Fruit fly (Drosophila melanogaster): ENCODE results near the gene oc.
A peak's percentile ranks its signal among the peaks of the same experiment; 100 is the strongest.

Gene oc

DNA sequence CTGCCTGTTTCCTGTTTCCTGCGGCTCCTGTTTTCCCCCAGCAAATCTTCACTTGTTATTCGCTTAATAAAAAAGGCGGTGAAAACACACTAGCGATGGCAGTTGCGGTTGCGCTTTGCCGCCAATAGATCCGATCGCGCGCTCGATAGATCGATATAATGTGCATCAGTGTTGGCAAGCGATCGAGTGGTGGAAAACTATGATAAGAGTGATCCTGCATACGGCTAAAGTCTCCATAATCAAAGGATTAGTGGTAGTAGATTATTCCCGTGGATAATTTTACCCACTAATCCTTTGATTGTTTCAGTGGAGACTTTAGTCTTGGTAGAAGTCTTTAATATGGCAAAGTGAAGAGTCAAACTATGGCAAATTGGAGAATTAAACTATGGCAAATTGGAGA, 44.3 kb downstream of the oc start, which contains the start of gene Caf1-180 (continued):
- no peak for TF ChIP-seq CG17802 (tag; optimal IDR thresholded peaks at IDR 0.05)
- TF ChIP-seq usp (GFP tag; optimal IDR thresholded peaks at IDR 0.05) = no peak
- no peak for TF ChIP-seq aop (GFP tag; IDR thresholded peaks at IDR 0.05)
- no peak for TF ChIP-seq tin (GFP tag; optimal IDR thresholded peaks at IDR 0.05)
- no peak for TF ChIP-seq klu (GFP tag; IDR thresholded peaks at IDR 0.05)
- TF ChIP-seq danr (GFP tag; IDR thresholded peaks at IDR 0.05) = no peak
- no peak for TF ChIP-seq Optix (GFP tag; IDR thresholded peaks at IDR 0.05)
- TF ChIP-seq Lim3 (GFP tag; IDR thresholded peaks at IDR 0.05) = no peak
- peak; percentile 56; the same call in 1 of the 2 replicates for TF ChIP-seq NFAT (GFP tag; IDR thresholded peaks at IDR 0.05)
- no peak for TF ChIP-seq unpg (GFP tag; optimal IDR thresholded peaks at IDR 0.05)
- TF ChIP-seq CG7556 (GFP tag; optimal IDR thresholded peaks at IDR 0.05) = no peak
- TF ChIP-seq sqz (GFP tag; optimal IDR thresholded peaks at IDR 0.05) = no peak
- TF ChIP-seq Dll (GFP tag; IDR thresholded peaks at IDR 0.05; ENCODE audit: partially characterized antibody) = peak; percentile 82
- TF ChIP-seq CG34376 (GFP tag; optimal IDR thresholded peaks at IDR 0.05) = no peak
- TF ChIP-seq tx (GFP tag; optimal IDR thresholded peaks at IDR 0.05) = no peak
- no peak for TF ChIP-seq wor (GFP tag; IDR thresholded peaks at IDR 0.05)
- no peak for TF ChIP-seq CG18011 (GFP tag; optimal IDR thresholded peaks at IDR 0.05)
- peak; percentile 83 for TF ChIP-seq Dp (GFP tag; optimal IDR thresholded peaks at IDR 0.05)
- TF ChIP-seq CG8089 (GFP tag; optimal IDR thresholded peaks at IDR 0.05) = peak; percentile 19
- TF ChIP-seq da (GFP tag; optimal IDR thresholded peaks at IDR 0.05) = no peak
- TF ChIP-seq Sin3A (optimal IDR thresholded peaks at IDR 0.05) = peak; percentile 58
- TF ChIP-seq lmd (GFP tag; IDR thresholded peaks at IDR 0.05) = peak; percentile 7; the same call in 1 of the 2 replicates
- peak in 1 of 2 experiments; percentile 88 for TF ChIP-seq insv (GFP tag; optimal IDR thresholded peaks at IDR 0.05)
- TF ChIP-seq Xbp1 (GFP tag; optimal IDR thresholded peaks at IDR 0.05) = no peak
- TF ChIP-seq NC2α (GFP tag; optimal IDR thresholded peaks at IDR 0.05) = no peak
- TF ChIP-seq hbn (GFP tag; IDR thresholded peaks at IDR 0.05; ENCODE audit: partially characterized antibody) = peak; percentile 57
- no peak for TF ChIP-seq CG4424 (GFP tag; optimal IDR thresholded peaks at IDR 0.05)
- TF ChIP-seq tio (GFP tag; optimal IDR thresholded peaks at IDR 0.05) = no peak
- TF ChIP-seq Neu2 (GFP tag; optimal IDR thresholded peaks at IDR 0.05; ENCODE audit: borderline replicate concordance) = no peak
- peak; percentile 87 for TF ChIP-seq CG16813 (GFP tag; IDR thresholded peaks at IDR 0.05; ENCODE audit: partially characterized antibody)
- peak; percentile 83 for TF ChIP-seq pzg (GFP tag; optimal IDR thresholded peaks at IDR 0.05)
- TF ChIP-seq al (GFP tag; IDR thresholded peaks at IDR 0.05) = no peak
- TF ChIP-seq Dek (tag; optimal IDR thresholded peaks at IDR 0.05) = no peak
- TF ChIP-seq CG4820 (GFP tag; optimal IDR thresholded peaks at IDR 0.05) = peak; percentile 4
- peak; percentile 34; the same call in 1 of the 3 replicates for TF ChIP-seq CG34422 (GFP tag; IDR thresholded peaks at IDR 0.05)
- no peak for TF ChIP-seq Usf (GFP tag; optimal IDR thresholded peaks at IDR 0.05)
- TF ChIP-seq CG18764 (GFP tag; optimal IDR thresholded peaks at IDR 0.05) = no peak
- peak; percentile 28 for TF ChIP-seq zen (tag; optimal IDR thresholded peaks at IDR 0.05)
- no peak for TF ChIP-seq CG15269 (tag; optimal IDR thresholded peaks at IDR 0.05)
- TF ChIP-seq jigr1 (GFP tag; IDR thresholded peaks at IDR 0.05) = no peak
- TF ChIP-seq cg (GFP tag; optimal IDR thresholded peaks at IDR 0.05) = no peak
- TF ChIP-seq vvl (GFP tag; IDR thresholded peaks at IDR 0.05) = peak; percentile 44; the same call in 1 of the 2 replicates
- TF ChIP-seq nmo (GFP tag; optimal IDR thresholded peaks at IDR 0.05) = peak; percentile 42
- TF ChIP-seq CG1233 (GFP tag; optimal IDR thresholded peaks at IDR 0.05) = no peak
- TF ChIP-seq CG10462 (GFP tag; optimal IDR thresholded peaks at IDR 0.05) = no peak
- no peak for TF ChIP-seq CG1602 (GFP tag; optimal IDR thresholded peaks at IDR 0.05)
- TF ChIP-seq Taf1 (GFP tag; IDR thresholded peaks at IDR 0.05) = no peak
- peak in 1 of 3 experiments; percentile 17 for TF ChIP-seq lola (GFP tag; optimal IDR thresholded peaks at IDR 0.05)
- TF ChIP-seq corto (GFP tag; optimal IDR thresholded peaks at IDR 0.05) = no peak
- TF ChIP-seq CG6689 (GFP tag; IDR thresholded peaks at IDR 0.05) = no peak
- TF ChIP-seq CG11247 (GFP tag; IDR thresholded peaks at IDR 0.05) = 0 out of 2 replicates have a peak, but pooled peaks have one; percentile 16
- peak; percentile 96 for TF ChIP-seq CG10267 (tag; optimal IDR thresholded peaks at IDR 0.05)
